Worm (Caenorhabditis elegans): Measurements from ENCODE around the gene cdr-3.

The cdr-3 gene

ce11 chrV:12417277-12417676, at the start of gene cdr-3:
Gene cdr-3 (minus strand): TSS chrV:12417377.
- TF ChIP-seq hlh-8 (tag; optimal IDR thresholded peaks at IDR 0.05) (no peak), nhr-11 (tag; optimal IDR thresholded peaks at IDR 0.05) (no peak), ceh-31 (tag; optimal IDR thresholded peaks at IDR 0.05) (no peak), tbx-7 (tag; optimal IDR thresholded peaks at IDR 0.05) (no peak), eyg-1 (tag; optimal IDR thresholded peaks at IDR 0.05) (no peak), ceh-19 (GFP tag; optimal IDR thresholded peaks at IDR 0.05) (no peak), K09A11.1 (tag; optimal IDR thresholded peaks at IDR 0.05; ENCODE audit: insufficient read depth) (no peak)

- no peak for TF ChIP-seq ceh-14 (tag; optimal IDR thresholded peaks at IDR 0.05)
- no peak for TF ChIP-seq gmeb-2 (tag; optimal IDR thresholded peaks at IDR 0.05)
- no peak for TF ChIP-seq dve-1 (tag; optimal IDR thresholded peaks at IDR 0.05)
- no peak for TF ChIP-seq ceh-34 (tag; optimal IDR thresholded peaks at IDR 0.05)
- no peak for TF ChIP-seq ceh-30 (tag; optimal IDR thresholded peaks at IDR 0.05)
- no peak for TF ChIP-seq ceh-9 (tag; optimal IDR thresholded peaks at IDR 0.05)
Measured at ce11 chrV:12466653-12467052, 49.5 kb upstream of the cdr-3 start.

- TF ChIP-seq C38D4.7 (GFP tag; optimal IDR thresholded peaks at IDR 0.05) (no peak), hlh-8 (tag; optimal IDR thresholded peaks at IDR 0.05) (no peak), ahr-1 (tag; optimal IDR thresholded peaks at IDR 0.05) (no peak), fax-1 (tag; optimal IDR thresholded peaks at IDR 0.05) (peak; percentile 23), unc-42 (tag; optimal IDR thresholded peaks at IDR 0.05) (peak; percentile 92), C08G9.2 (tag; optimal IDR thresholded peaks at IDR 0.05) (no peak), tbx-7 (tag; optimal IDR thresholded peaks at IDR 0.05) (no peak), ceh-34 (tag; optimal IDR thresholded peaks at IDR 0.05) (peak; percentile 79), ceh-14 (tag; optimal IDR thresholded peaks at IDR 0.05) (peak; percentile 88), madf-2 (tag; optimal IDR thresholded peaks at IDR 0.05) (peak; percentile 44), ceh-18 (tag; optimal IDR thresholded peaks at IDR 0.05) (peak; percentile 91), K09A11.1 (tag; optimal IDR thresholded peaks at IDR 0.05; ENCODE audit: insufficient read depth) (peak; percentile 13), syd-9 (tag; optimal IDR thresholded peaks at IDR 0.05) (peak; percentile 74), rnt-1 (tag; optimal IDR thresholded peaks at IDR 0.05) (peak; percentile 65), ttx-3 (tag; optimal IDR thresholded peaks at IDR 0.05) (no peak), fkh-10 (GFP tag; optimal IDR thresholded peaks at IDR 0.05) (peak; percentile 3), ceh-9 (tag; optimal IDR thresholded peaks at IDR 0.05) (no peak), ets-4 (tag; optimal IDR thresholded peaks at IDR 0.05) (no peak), ceh-31 (tag; optimal IDR thresholded peaks at IDR 0.05) (peak; percentile 88), ceh-30 (tag; optimal IDR thresholded peaks at IDR 0.05) (peak; percentile 29), unc-55 (GFP tag; optimal IDR thresholded peaks at IDR 0.05) (peak; percentile 90), nhr-11 (tag; optimal IDR thresholded peaks at IDR 0.05) (no peak), nfya-1 (tag; optimal IDR thresholded peaks at IDR 0.05) (peak; percentile 75), F13H6.1 (tag; optimal IDR thresholded peaks at IDR 0.05) (peak; percentile 43), unc-3 (GFP tag; conservative IDR thresholded peaks at IDR 0.05) (no peak), unc-3 (tag; optimal IDR thresholded peaks at IDR 0.05) (peak; percentile 81), ref-2 (tag; optimal IDR thresholded peaks at IDR 0.05) (peak; percentile 67), pag-3 (tag; optimal IDR thresholded peaks at IDR 0.05; ENCODE audit: borderline replicate concordance) (peak; percentile 37), Y22D7AL.16 (tag; optimal IDR thresholded peaks at IDR 0.05) (no peak), ceh-22 (tag; optimal IDR thresholded peaks at IDR 0.05) (no peak), tbx-2 (tag; optimal IDR thresholded peaks at IDR 0.05) (peak; percentile 83), ceh-48 (tag; optimal IDR thresholded peaks at IDR 0.05) (peak; percentile 92), sox-2 (GFP tag; IDR thresholded peaks at IDR 0.05) (peak; percentile 38; the same call in 1 of the 2 replicates)
Measured at ce11 chrV:12465399-12465798, 48.2 kb upstream of the cdr-3 start.

- TF ChIP-seq sox-4 (tag; optimal IDR thresholded peaks at IDR 0.05) (no peak), Y22D7AL.16 (tag; optimal IDR thresholded peaks at IDR 0.05) (no peak), nhr-11 (tag; optimal IDR thresholded peaks at IDR 0.05) (no peak), fax-1 (tag; optimal IDR thresholded peaks at IDR 0.05) (no peak), K09A11.1 (tag; optimal IDR thresholded peaks at IDR 0.05; ENCODE audit: insufficient read depth) (no peak), hlh-15 (tag; optimal IDR thresholded peaks at IDR 0.05) (no peak), ceh-31 (tag; optimal IDR thresholded peaks at IDR 0.05) (no peak), tbx-2 (tag; optimal IDR thresholded peaks at IDR 0.05) (no peak), npax-4 (tag; optimal IDR thresholded peaks at IDR 0.05) (no peak), unc-3 (GFP tag; conservative IDR thresholded peaks at IDR 0.05) (no peak), unc-3 (tag; optimal IDR thresholded peaks at IDR 0.05) (no peak), pat-9 (tag; optimal IDR thresholded peaks at IDR 0.05) (no peak), lim-6 (tag; optimal IDR thresholded peaks at IDR 0.05) (no peak), ahr-1 (tag; optimal IDR thresholded peaks at IDR 0.05) (no peak), K02D7.2 (tag; optimal IDR thresholded peaks at IDR 0.05) (no peak), ceh-30 (tag; optimal IDR thresholded peaks at IDR 0.05) (no peak), C38D4.7 (GFP tag; optimal IDR thresholded peaks at IDR 0.05) (no peak), unc-55 (GFP tag; optimal IDR thresholded peaks at IDR 0.05) (no peak), unc-86 (tag; optimal IDR thresholded peaks at IDR 0.05) (no peak), pha-2 (tag; optimal IDR thresholded peaks at IDR 0.05) (no peak), nfya-1 (tag; optimal IDR thresholded peaks at IDR 0.05) (no peak)
Measured at ce11 chrV:12462908-12463307, 45.7 kb upstream of the cdr-3 start, which contains the start of gene egl-10. Gene egl-10 (minus strand): TSS chrV:12463008.
